Fruit fly (Drosophila melanogaster) whole organism, embryonic: Measurements from ENCODE around the gene CG3841.

Source experiments
- Atf-2 ChIP-seq: fragments of 200-800 bp; sonication (Bioruptor generic); optimal IDR thresholded peaks from 2 replicates; lab custom pipeline; 2016; ENCODE audit warnings: missing biosample characterization, missing genetic modification characterization
- CG12391 ChIP-seq: fragments of 200-800 bp; sonication (Bioruptor generic); optimal IDR thresholded peaks from 3 replicates; lab custom pipeline; 2018; ENCODE audit warnings: missing biosample characterization, mild to moderate bottlenecking, missing genetic modification characterization, moderate library complexity
- CG16815 ChIP-seq: fragments of 200-800 bp; sonication (Bioruptor generic); optimal IDR thresholded peaks from 3 replicates; lab custom pipeline; 2017; ENCODE audit warnings: missing biosample characterization, mild to moderate bottlenecking, missing genetic modification characterization
- CG17186 ChIP-seq: fragments of 200-800 bp; sonication (Bioruptor generic); optimal IDR thresholded peaks from 3 replicates; lab custom pipeline; 2017; ENCODE audit warnings: missing biosample characterization, missing genetic modification reagents, missing genetic modification characterization
- CG17802 ChIP-seq: fragments of 200-800 bp; sonication (Bioruptor generic); optimal IDR thresholded peaks from 2 replicates; lab custom pipeline; 2018; ENCODE audit warnings: missing biosample characterization, mild to moderate bottlenecking, missing genetic modification characterization, moderate library complexity
- CG17829 ChIP-seq: fragments of 200-800 bp; optimal IDR thresholded peaks from 2 replicates; lab custom pipeline; 2019; ENCODE audit warnings: missing biosample characterization, mild to moderate bottlenecking, missing genetic modification characterization, moderate library complexity
- CG18619 ChIP-seq: fragments of 200-800 bp; sonication (Bioruptor generic); optimal IDR thresholded peaks from 3 replicates; lab custom pipeline; 2017; ENCODE audit warnings: missing biosample characterization, mild to moderate bottlenecking, missing genetic modification characterization
- CG2712 ChIP-seq: fragments of 200-800 bp; optimal IDR thresholded peaks from 3 replicates; lab custom pipeline; 2019; ENCODE audit warnings: missing biosample characterization, mild to moderate bottlenecking, missing genetic modification characterization, moderate library complexity
- CG32772 ChIP-seq: fragments of 200-800 bp; sonication (Bioruptor generic); IDR thresholded peaks from 2 replicates; pipeline ENCODE4 v1.3.6; 2022; ENCODE audit warnings: missing biosample characterization, missing genetic modification characterization
- CG33557 ChIP-seq: fragments of 200-800 bp; sonication (Bioruptor generic); optimal IDR thresholded peaks from 2 replicates; lab custom pipeline; 2019; ENCODE audit warnings: missing biosample characterization, mild to moderate bottlenecking, missing genetic modification characterization, moderate library complexity
- CG4282 ChIP-seq: fragments of 200-800 bp; sonication (Bioruptor generic); optimal IDR thresholded peaks from 2 replicates; lab custom pipeline; 2016; ENCODE audit warnings: missing biosample characterization, missing genetic modification characterization
- CG43689 ChIP-seq: fragments of 200-800 bp; sonication (Bioruptor generic); IDR thresholded peaks from 2 replicates; pipeline ENCODE4 v1.3.6; 2022; ENCODE audit warnings: missing biosample characterization, missing genetic modification characterization
- CG5180 ChIP-seq: fragments of 200-800 bp; sonication (Bioruptor generic); optimal IDR thresholded peaks from 3 replicates; lab custom pipeline; 2017; ENCODE audit warnings: missing biosample characterization, missing genetic modification characterization, mild to moderate bottlenecking, moderate library complexity, missing genetic modification reagents
- CG6689 ChIP-seq: fragments of 200-800 bp; sonication (Bioruptor generic); IDR thresholded peaks from 2 replicates; pipeline ENCODE4 v1.3.6; 2022; ENCODE audit warnings: missing biosample characterization, missing genetic modification characterization
- CG6791 ChIP-seq: fragments of 200-800 bp; sonication (Bioruptor generic); IDR thresholded peaks from 3 replicates; pipeline ENCODE4 v1.3.6; 2022; ENCODE audit warnings: missing biosample characterization, missing genetic modification characterization; ENCODE audit not compliant: partially characterized antibody
- CG7556 ChIP-seq: fragments of 200-800 bp; sonication (Bioruptor generic); optimal IDR thresholded peaks from 2 replicates; lab custom pipeline; 2017; ENCODE audit warnings: missing biosample characterization, mild to moderate bottlenecking, missing genetic modification characterization
- CG7839 ChIP-seq: fragments of 200-800 bp; sonication (Bioruptor generic); optimal IDR thresholded peaks from 3 replicates; lab custom pipeline; 2018; ENCODE audit warnings: missing biosample characterization, mild to moderate bottlenecking, missing genetic modification characterization, moderate library complexity
- CG8281 ChIP-seq: fragments of 200-800 bp; sonication (Bioruptor generic); optimal IDR thresholded peaks from 2 replicates; lab custom pipeline; 2018; ENCODE audit warnings: missing biosample characterization, mild to moderate bottlenecking, missing genetic modification characterization, moderate library complexity
- CG8388 ChIP-seq: fragments of 200-800 bp; sonication (Bioruptor generic); optimal IDR thresholded peaks from 2 replicates; lab custom pipeline; 2019; ENCODE audit warnings: missing biosample characterization, mild to moderate bottlenecking, missing genetic modification characterization, moderate library complexity
- CG8924 ChIP-seq: fragments of 200-800 bp; optimal IDR thresholded peaks from 3 replicates; lab custom pipeline; 2019; ENCODE audit warnings: missing biosample characterization, mild to moderate bottlenecking, missing genetic modification characterization, moderate library complexity
- CG9215 ChIP-seq: fragments of 200-800 bp; sonication (Bioruptor generic); IDR thresholded peaks from 2 replicates; pipeline ENCODE4 v1.3.6; 2022; ENCODE audit warnings: missing biosample characterization, missing genetic modification characterization
- CG9727 ChIP-seq: fragments of 200-800 bp; sonication (Bioruptor generic); optimal IDR thresholded peaks from 3 replicates; lab custom pipeline; 2017; ENCODE audit warnings: missing biosample characterization, mild to moderate bottlenecking, missing genetic modification characterization
- Dip2 ChIP-seq: fragments of 200-800 bp; sonication (Bioruptor generic); IDR thresholded peaks from 2 replicates; pipeline ENCODE4 v1.3.6; 2022; ENCODE audit warnings: missing biosample characterization, missing genetic modification characterization
- Dll ChIP-seq: fragments of 200-800 bp; sonication (Bioruptor generic); IDR thresholded peaks from 4 replicates; pipeline ENCODE4 v1.3.6; 2022; ENCODE audit warnings: missing biosample characterization, missing genetic modification characterization; ENCODE audit not compliant: partially characterized antibody
- Drgx ChIP-seq: fragments of 200-800 bp; sonication (Bioruptor generic); IDR thresholded peaks from 2 replicates; pipeline ENCODE4 v1.3.6; 2022; ENCODE audit warnings: missing biosample characterization, missing genetic modification characterization
- E2f2 ChIP-seq: fragments of 200-800 bp; sonication (Bioruptor generic); IDR thresholded peaks from 2 replicates; pipeline ENCODE4 v1.3.6; 2022; ENCODE audit warnings: missing biosample characterization, missing genetic modification characterization
- H15 ChIP-seq: fragments of 200-800 bp; sonication (Bioruptor generic); IDR thresholded peaks from 3 replicates; pipeline ENCODE4 v1.3.6; 2022; ENCODE audit warnings: missing biosample characterization, missing genetic modification characterization
- Hsf ChIP-seq: fragments of 200-800 bp; sonication (Bioruptor generic); optimal IDR thresholded peaks from 3 replicates; lab custom pipeline; 2016; ENCODE audit warnings: missing biosample characterization, missing genetic modification characterization
- Jarid2 ChIP-seq: fragments of 200-800 bp; sonication (Bioruptor generic); optimal IDR thresholded peaks from 3 replicates; lab custom pipeline; 2017; ENCODE audit warnings: mild to moderate bottlenecking, missing biosample characterization, missing genetic modification reagents, missing genetic modification characterization
- Mad ChIP-seq: fragments of 200-800 bp; sonication (Bioruptor generic); optimal IDR thresholded peaks from 2 replicates; lab custom pipeline; 2016; ENCODE audit warnings: missing biosample characterization, missing genetic modification characterization
- Nf-YB ChIP-seq: fragments of 200-800 bp; sonication (Bioruptor generic); optimal IDR thresholded peaks from 3 replicates; lab custom pipeline; 2019; ENCODE audit warnings: missing biosample characterization, mild to moderate bottlenecking, missing genetic modification characterization, moderate library complexity
- Nf-YC ChIP-seq: fragments of 200-800 bp; optimal IDR thresholded peaks from 3 replicates; lab custom pipeline; 2019; ENCODE audit warnings: missing biosample characterization, mild to moderate bottlenecking, missing genetic modification characterization, moderate library complexity
- Sin3A ChIP-seq: fragments of >200 bp; optimal IDR thresholded peaks from 2 replicates; lab custom pipeline; 2018
- Sox102F ChIP-seq: fragments of 200-800 bp; sonication (Bioruptor generic); optimal IDR thresholded peaks from 2 replicates; lab custom pipeline; 2018; ENCODE audit warnings: missing biosample characterization, mild to moderate bottlenecking, missing genetic modification characterization, moderate library complexity
- Tbp ChIP-seq: fragments of >200 bp; optimal IDR thresholded peaks from 2 replicates; lab custom pipeline; 2018; ENCODE audit warnings: missing biosample characterization, missing genetic modification characterization
- bsh ChIP-seq, 2 experiments: fragments of 200-800 bp; sonication (Bioruptor generic); optimal IDR thresholded peaks; 2 replicates each; lab custom pipeline; 2017 to 2018; ENCODE audit warnings: mild to moderate bottlenecking in 2 of 2, missing biosample characterization in 2 of 2, missing genetic modification characterization in 2 of 2, moderate library complexity in 1 of 2
- caup ChIP-seq: fragments of 200-800 bp; sonication (Bioruptor generic); optimal IDR thresholded peaks from 3 replicates; lab custom pipeline; 2017; ENCODE audit warnings: missing biosample characterization, mild to moderate bottlenecking, missing genetic modification characterization, moderate library complexity; ENCODE audit not compliant: severe bottlenecking
- chm ChIP-seq: fragments of 200-800 bp; sonication (Bioruptor generic); IDR thresholded peaks from 2 replicates; pipeline ENCODE4 v1.3.6; 2022; ENCODE audit warnings: missing biosample characterization, missing genetic modification characterization
- ci ChIP-seq: fragments of 200-800 bp; sonication (Bioruptor generic); IDR thresholded peaks from 3 replicates; pipeline ENCODE4 v1.3.6; 2022; ENCODE audit warnings: missing biosample characterization, missing genetic modification characterization
- ewg ChIP-seq: fragments of 200-800 bp; sonication (Bioruptor generic); optimal IDR thresholded peaks from 3 replicates; lab custom pipeline; 2017; ENCODE audit warnings: mild to moderate bottlenecking, missing biosample characterization, missing genetic modification reagents, missing genetic modification characterization
- gsb ChIP-seq: fragments of 200-800 bp; sonication (Bioruptor generic); IDR thresholded peaks from 2 replicates; pipeline ENCODE4 v1.3.6; 2022; ENCODE audit warnings: missing biosample characterization, missing genetic modification characterization
- ind ChIP-seq: fragments of 200-800 bp; sonication (Bioruptor generic); optimal IDR thresholded peaks from 3 replicates; lab custom pipeline; 2016; ENCODE audit warnings: missing biosample characterization, missing genetic modification characterization
- lola ChIP-seq, 3 experiments: fragments of >200 bp in 2 of 3; fragments of 200-800 bp in 1 of 3; sonication (Bioruptor generic) in 1 of 3; optimal IDR thresholded peaks; 2 replicates each; lab custom pipeline; 2017 to 2019; ENCODE audit warnings: missing biosample characterization in 3 of 3, missing genetic modification characterization in 3 of 3, mild to moderate bottlenecking in 1 of 3, moderate library complexity in 1 of 3
- nmo ChIP-seq: fragments of 200-800 bp; sonication (Bioruptor generic); optimal IDR thresholded peaks from 2 replicates; lab custom pipeline; 2018; ENCODE audit warnings: missing biosample characterization, mild to moderate bottlenecking, missing genetic modification characterization, moderate library complexity
- row ChIP-seq: fragments of 200-800 bp; sonication (Bioruptor generic); IDR thresholded peaks from 3 replicates; pipeline ENCODE4 v1.3.6; 2022; ENCODE audit warnings: missing biosample characterization, missing genetic modification characterization
- tap ChIP-seq: fragments of 200-800 bp; optimal IDR thresholded peaks from 3 replicates; lab custom pipeline; 2019; ENCODE audit warnings: missing biosample characterization, mild to moderate bottlenecking, missing genetic modification characterization, moderate library complexity
- ttk ChIP-seq: fragments of 200-800 bp; sonication (Bioruptor generic); IDR thresholded peaks from 2 replicates; pipeline ENCODE4 v2.1.2; 2022; ENCODE audit warnings: missing biosample characterization, missing genetic modification characterization
- zfh1 ChIP-seq: fragments of 200-800 bp; sonication (Bioruptor generic); IDR thresholded peaks from 3 replicates; pipeline ENCODE4 v1.3.6; 2022; ENCODE audit warnings: missing biosample characterization, missing genetic modification characterization

Gene CG3841

dm6 chr2L:9585942-9586341 lies 3.3 kb upstream of the CG3841 start (continued):
- TF ChIP-seq Dll (GFP tag; lab: Robert Waterston, UW) (no peak), CG8924 (tag; lab: Kevin White, UChicago) (peak; percentile 41), CG5180 (GFP tag; lab: Kevin White, UChicago) (no peak), gsb (GFP tag; lab: Robert Waterston, UW) (no peak), CG7556 (GFP tag; lab: Kevin White, UChicago) (peak; percentile 15), CG43689 (GFP tag; lab: Robert Waterston, UW) (no peak), CG17186 (GFP tag; lab: Kevin White, UChicago) (no peak), CG4282 (no peak), CG17829 (tag; lab: Kevin White, UChicago) (peak; percentile 78), CG8388 (peak; percentile 44), E2f2 (GFP tag; lab: Robert Waterston, UW) (no peak), Dip2 (GFP tag; lab: Robert Waterston, UW) (no peak), bsh (GFP tag; optimal IDR thresholded peaks at IDR 0.05; lab: Kevin White, UChicago) (peak in 1 of 2 experiments; percentile 53), CG8281 (tag; lab: Kevin White, UChicago) (no peak), ewg (GFP tag; lab: Kevin White, UChicago) (no peak), tap (tag; lab: Kevin White, UChicago) (no peak), caup (GFP tag; lab: Kevin White, UChicago) (no peak), Mad (GFP tag; lab: Kevin White, UChicago) (no peak), lola (GFP tag; optimal IDR thresholded peaks at IDR 0.05; lab: Kevin White, UChicago) (peak in 1 of 3 experiments; percentile 75), CG9727 (peak; percentile 60), Nf-YB (GFP tag; lab: Kevin White, UChicago) (peak; percentile 35), Sin3A (lab: Kevin White, UChicago) (no peak), Hsf (GFP tag; lab: Kevin White, UChicago) (no peak), CG2712 (tag; lab: Kevin White, UChicago) (peak; percentile 83), Jarid2 (GFP tag; lab: Kevin White, UChicago) (no peak), ci (GFP tag; lab: Robert Waterston, UW) (0 out of 3 replicates have a peak, but pooled peaks have one; percentile 22), H15 (GFP tag; lab: Robert Waterston, UW) (no peak), Tbp (GFP tag; lab: Kevin White, UChicago) (no peak), CG17802 (tag; lab: Kevin White, UChicago) (no peak), ind (GFP tag; lab: Kevin White, UChicago) (no peak), chm (no peak), zfh1 (GFP tag; lab: Robert Waterston, UW) (no peak), CG7839 (tag; lab: Kevin White, UChicago) (peak; percentile 39), row (GFP tag; lab: Robert Waterston, UW) (no peak), CG16815 (GFP tag; lab: Kevin White, UChicago) (peak; percentile 12), Drgx (GFP tag; lab: Robert Waterston, UW) (no peak), Atf-2 (GFP tag; lab: Kevin White, UChicago) (no peak), CG9215 (GFP tag; lab: Robert Waterston, UW) (no peak), CG12391 (tag; lab: Kevin White, UChicago) (peak; percentile 46), Nf-YC (tag; lab: Kevin White, UChicago) (no peak), CG33557 (GFP tag; lab: Kevin White, UChicago) (peak; percentile 2), ttk (GFP tag; lab: Robert Waterston, UW) (no peak), Sox102F (GFP tag; lab: Kevin White, UChicago) (no peak), nmo (GFP tag; lab: Kevin White, UChicago) (peak; percentile 57), CG6791 (GFP tag; lab: Robert Waterston, UW) (no peak), CG32772 (peak; percentile 32; the same call in 1 of the 2 replicates), CG18619 (GFP tag; lab: Kevin White, UChicago) (no peak), CG6689 (GFP tag; lab: Robert Waterston, UW) (peak; percentile 52)
